Fruit fly (Drosophila melanogaster): Measurements from ENCODE around the gene fws.

DNA sequence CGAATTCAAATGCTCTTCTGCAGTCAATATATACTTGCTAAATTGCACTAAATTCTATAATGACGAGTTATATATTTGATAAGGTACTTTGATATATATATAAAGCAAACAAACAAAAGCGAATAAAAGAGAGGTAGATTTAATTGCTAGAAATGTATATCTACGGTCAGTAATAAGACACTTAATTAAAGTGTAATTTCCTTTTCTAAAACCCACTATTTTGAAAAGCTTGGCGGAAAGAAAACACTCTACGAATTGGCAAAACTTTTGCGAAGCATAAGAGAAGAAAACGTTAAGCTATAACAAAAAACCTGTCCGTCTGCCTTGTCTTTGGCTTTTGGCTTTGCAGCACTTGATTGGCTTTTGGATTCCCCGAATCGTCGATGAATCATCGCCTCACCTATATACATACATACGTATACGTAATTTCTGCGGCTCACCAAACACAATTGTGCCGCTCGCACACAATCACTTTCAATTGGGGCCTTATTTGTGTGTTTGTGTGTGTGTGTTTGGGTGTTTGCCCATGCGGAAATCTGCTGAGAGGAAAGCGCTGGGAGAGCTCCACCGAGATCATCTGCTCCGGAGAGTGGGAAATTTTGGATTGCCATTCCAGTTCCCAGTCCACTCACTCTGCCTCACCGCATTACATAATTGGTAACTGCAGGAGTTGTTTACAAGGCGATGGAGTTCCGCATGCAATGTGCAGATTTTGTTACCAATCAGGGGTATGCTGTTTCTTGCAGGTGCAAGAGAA lies 50.0 kb downstream of the fws start:
- TF ChIP-seq pan (optimal IDR thresholded peaks at IDR 0.05) (no peak), Dll (optimal IDR thresholded peaks at IDR 0.05) (no peak), psq (optimal IDR thresholded peaks at IDR 0.05) (no peak), usp (GFP tag; optimal IDR thresholded peaks at IDR 0.05) (no peak)

Data from whole organism.